Worm (Caenorhabditis elegans): ENCODE data around the gene C16C10.4.

- no peak for TF ChIP-seq tbx-11 (GFP tag; IDR thresholded peaks at IDR 0.05)
- no peak for TF ChIP-seq hmg-4 (GFP tag; optimal IDR thresholded peaks at IDR 0.05)
- no peak for TF ChIP-seq ceh-36 (tag; optimal IDR thresholded peaks at IDR 0.05)
- TF ChIP-seq flt-1 (GFP tag; IDR thresholded peaks at IDR 0.05), result no peak
- no peak for TF ChIP-seq ama-1 (optimal IDR thresholded peaks at IDR 0.05)
- no peak for TF ChIP-seq aly-1 (tag; optimal IDR thresholded peaks at IDR 0.05)
- no peak for TF ChIP-seq scrt-1 (GFP tag; IDR thresholded peaks at IDR 0.05)
- TF ChIP-seq hmbx-1 (tag; optimal IDR thresholded peaks at IDR 0.05), result no peak
- no peak for TF ChIP-seq tra-4 (tag; optimal IDR thresholded peaks at IDR 0.05)
- TF ChIP-seq hnd-1 (tag; optimal IDR thresholded peaks at IDR 0.05), result no peak
- no peak for TF ChIP-seq B0310.2 (tag; optimal IDR thresholded peaks at IDR 0.05)
- TF ChIP-seq sea-1 (GFP tag; conservative IDR thresholded peaks at IDR 0.05), result no peak
- no peak for TF ChIP-seq ceh-13 (GFP tag; optimal IDR thresholded peaks at IDR 0.05)
- no peak for TF ChIP-seq ets-7 (tag; optimal IDR thresholded peaks at IDR 0.05)
Observed at ce11 chrIII:4137180-4137579, 34.0 kb upstream of the C16C10.4 start.

Data from whole organism, early embryonic.